Worm (Caenorhabditis elegans) whole organism, midembryonic: ENCODE results near the gene dmd-9.

Source experiments
- T22C8.4 ChIP-seq: fragments of 200-800 bp; sonication (Bioruptor generic); IDR thresholded peaks from 2 replicates; pipeline ENCODE4 v1.3.6; 2022; ENCODE audit warnings: missing genetic modification characterization, missing compliant biosample characterization
- cog-1 ChIP-seq: sonication (generic microtip); optimal IDR thresholded peaks from 2 replicates; lab custom pipeline; 2016; ENCODE audit warnings: missing genetic modification characterization, missing compliant biosample characterization
- flt-1 ChIP-seq: fragments of 200-800 bp; sonication (Bioruptor generic); IDR thresholded peaks from 2 replicates; pipeline ENCODE4 v1.3.6; 2022; ENCODE audit warnings: missing genetic modification characterization, missing compliant biosample characterization
- klf-2 ChIP-seq: fragments of 200-800 bp; sonication (Bioruptor generic); conservative IDR thresholded peaks from 2 replicates; pipeline ENCODE4 v1.3.6; 2022; ENCODE audit warnings: missing genetic modification reagents, missing genetic modification characterization, missing compliant biosample characterization
- med-1 ChIP-seq: sonication (generic microtip); optimal IDR thresholded peaks from 2 replicates; lab custom pipeline; 2017; ENCODE audit warnings: missing genetic modification characterization, mild to moderate bottlenecking, missing compliant biosample characterization, antibody characterized with exemption, missing genetic modification reagents; ENCODE audit not compliant: insufficient read depth
- ref-1 ChIP-seq: fragments of 200-800 bp; sonication (Bioruptor generic); conservative IDR thresholded peaks from 2 replicates; pipeline ENCODE4 v1.3.6; 2022; ENCODE audit warnings: missing genetic modification reagents, missing genetic modification characterization, missing compliant biosample characterization
- tab-1 ChIP-seq: fragments of 200-800 bp; sonication (Bioruptor generic); IDR thresholded peaks from 2 replicates; pipeline ENCODE4 v1.3.6; 2022; ENCODE audit warnings: missing genetic modification characterization, missing compliant biosample characterization
- ztf-23 ChIP-seq: fragments of 200-800 bp; sonication (Bioruptor generic); IDR thresholded peaks from 2 replicates; pipeline ENCODE4 v1.3.6; 2022; ENCODE audit warnings: missing genetic modification reagents, missing genetic modification characterization, missing compliant biosample characterization
- ztf-29 ChIP-seq: fragments of 200-800 bp; sonication (Bioruptor generic); IDR thresholded peaks from 2 replicates; pipeline ENCODE4 v1.3.6; 2022; ENCODE audit warnings: missing genetic modification reagents, missing genetic modification characterization, missing compliant biosample characterization

Gene dmd-9

ce11 chrIV:3222140-3222539 lies 32.2 kb downstream of the dmd-9 start, which contains the start of gene Y67D8A.2:
Gene Y67D8A.2, plus strand, starts transcription at chrIV:3222440.
- TF ChIP-seq med-1 (GFP tag; lab: Kevin White, UChicago) (no peak), ztf-23 (GFP tag; lab: Robert Waterston, UW) (no peak), T22C8.4 (GFP tag; lab: Robert Waterston, UW) (no peak), flt-1 (GFP tag; lab: Robert Waterston, UW) (no peak), ztf-29 (no peak), tab-1 (GFP tag; lab: Robert Waterston, UW) (no peak), cog-1 (no peak), ref-1 (GFP tag; lab: Robert Waterston, UW) (no peak), klf-2 (GFP tag; lab: Robert Waterston, UW) (no peak)

ce11 chrIV:3221158-3221557 lies 33.2 kb downstream of the dmd-9 start:
- no peak for TF ChIP-seq med-1 (GFP tag; lab: Kevin White, UChicago)
- TF ChIP-seq klf-2 (GFP tag; lab: Robert Waterston, UW) = no peak
- TF ChIP-seq ztf-23 (GFP tag; lab: Robert Waterston, UW) = no peak
- no peak for TF ChIP-seq T22C8.4 (GFP tag; lab: Robert Waterston, UW)
- no peak for TF ChIP-seq tab-1 (GFP tag; lab: Robert Waterston, UW)
- no peak for TF ChIP-seq flt-1 (GFP tag; lab: Robert Waterston, UW)
- TF ChIP-seq ref-1 (GFP tag; lab: Robert Waterston, UW) = no peak
- TF ChIP-seq ztf-29 = no peak
- no peak for TF ChIP-seq cog-1

ce11 chrIV:3213426-3213825 lies 40.9 kb downstream of the dmd-9 start, which contains the start of gene slmp-1:
Gene slmp-1, plus strand, starts transcription at chrIV:3213760.
- TF ChIP-seq klf-2 (GFP tag; lab: Robert Waterston, UW) = no peak
- no peak for TF ChIP-seq ztf-23 (GFP tag; lab: Robert Waterston, UW)
- no peak for TF ChIP-seq flt-1 (GFP tag; lab: Robert Waterston, UW)
- no peak for TF ChIP-seq med-1 (GFP tag; lab: Kevin White, UChicago)
- TF ChIP-seq cog-1 = no peak
- no peak for TF ChIP-seq ztf-29
- no peak for TF ChIP-seq tab-1 (GFP tag; lab: Robert Waterston, UW)
- TF ChIP-seq ref-1 (GFP tag; lab: Robert Waterston, UW) = no peak
- TF ChIP-seq T22C8.4 (GFP tag; lab: Robert Waterston, UW) = no peak

- TF ChIP-seq ref-1 (GFP tag; lab: Robert Waterston, UW) = no peak
- no peak for TF ChIP-seq klf-2 (GFP tag; lab: Robert Waterston, UW)
- no peak for TF ChIP-seq ztf-29
- no peak for TF ChIP-seq cog-1
- no peak for TF ChIP-seq flt-1 (GFP tag; lab: Robert Waterston, UW)
- TF ChIP-seq ztf-23 (GFP tag; lab: Robert Waterston, UW) = no peak
- no peak for TF ChIP-seq T22C8.4 (GFP tag; lab: Robert Waterston, UW)
- TF ChIP-seq med-1 (GFP tag; lab: Kevin White, UChicago) = no peak
- TF ChIP-seq tab-1 (GFP tag; lab: Robert Waterston, UW) = no peak
These were observed 42.4 kb downstream of the dmd-9 start for ce11 chrIV:3211929-3212328.
